Worm (Caenorhabditis elegans): ENCODE measurements around the gene R07B7.12.

DNA sequence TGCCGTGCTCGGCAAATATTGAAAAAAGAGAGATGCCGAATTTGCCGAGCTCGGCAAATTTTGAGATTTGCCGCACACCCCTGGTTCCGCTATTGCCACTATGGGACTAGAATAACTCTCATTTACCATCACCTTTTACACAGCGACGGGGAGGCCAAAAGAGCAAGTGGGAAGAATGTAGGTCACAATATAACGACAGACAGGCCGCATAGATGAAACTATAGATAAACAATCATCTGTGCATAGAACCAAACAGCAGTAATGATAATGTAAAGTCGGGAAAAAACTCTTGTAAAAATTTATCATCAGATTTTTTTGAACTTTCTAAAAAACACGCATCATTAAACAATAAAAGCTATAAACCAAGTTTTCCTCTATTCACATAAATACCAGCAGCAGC, 20.4 kb upstream of the R07B7.12 start, which contains the start of gene kmo-2:
- TF ChIP-seq him-1 (tag; optimal IDR thresholded peaks at IDR 0.05) (no peak), W03F9.2 (tag; optimal IDR thresholded peaks at IDR 0.05) (no peak), dao-5 (tag; optimal IDR thresholded peaks at IDR 0.05) (no peak)
